Fruit fly (Drosophila melanogaster) whole organism, pupa: ENCODE measurements around the gene Naa40.

ENCODE experiments used
- CG10348 ChIP-seq: fragments of 200-800 bp; sonication (Bioruptor generic); IDR thresholded peaks from 2 replicates; pipeline ENCODE4 v1.3.6; 2022; ENCODE audit warnings: missing biosample characterization, missing genetic modification characterization
- CG12605 ChIP-seq: fragments of 200-800 bp; sonication (Bioruptor generic); IDR thresholded peaks from 2 replicates; pipeline ENCODE4 v1.3.6; 2022; ENCODE audit warnings: missing biosample characterization, missing genetic modification characterization
- CG13204 ChIP-seq: fragments of 200-800 bp; sonication (Bioruptor generic); optimal IDR thresholded peaks from 2 replicates; lab custom pipeline; 2018; ENCODE audit warnings: missing biosample characterization, mild to moderate bottlenecking, missing genetic modification characterization, moderate library complexity
- CG14655 ChIP-seq: fragments of 200-800 bp; sonication (Bioruptor generic); optimal IDR thresholded peaks from 3 replicates; lab custom pipeline; 2017; ENCODE audit warnings: mild to moderate bottlenecking, missing biosample characterization, missing genetic modification reagents, missing genetic modification characterization
- CG15710 ChIP-seq: fragments of 200-800 bp; sonication (Bioruptor generic); optimal IDR thresholded peaks from 2 replicates; lab custom pipeline; 2018; ENCODE audit warnings: missing biosample characterization, mild to moderate bottlenecking, missing genetic modification characterization, moderate library complexity
- CG17806 ChIP-seq: fragments of 200-800 bp; sonication (Bioruptor generic); optimal IDR thresholded peaks from 2 replicates; lab custom pipeline; 2018; ENCODE audit warnings: missing biosample characterization, mild to moderate bottlenecking, missing genetic modification characterization, moderate library complexity
- CG32121 ChIP-seq: fragments of 200-800 bp; sonication (Bioruptor generic); IDR thresholded peaks from 2 replicates; pipeline ENCODE4 v1.3.6; 2022; ENCODE audit warnings: missing biosample characterization, missing genetic modification characterization
- CG34367 ChIP-seq: fragments of 200-800 bp; sonication (Bioruptor generic); optimal IDR thresholded peaks from 2 replicates; lab custom pipeline; 2018; ENCODE audit warnings: missing biosample characterization, mild to moderate bottlenecking, missing genetic modification characterization
- CG4496 ChIP-seq: fragments of 200-800 bp; sonication (Bioruptor generic); IDR thresholded peaks from 3 replicates; pipeline ENCODE4 v1.3.6; 2022; ENCODE audit warnings: missing biosample characterization, missing genetic modification characterization
- CG8159 ChIP-seq: fragments of 200-800 bp; sonication (Bioruptor generic); optimal IDR thresholded peaks from 3 replicates; lab custom pipeline; 2018; ENCODE audit warnings: missing biosample characterization, mild to moderate bottlenecking, missing genetic modification characterization, moderate library complexity
- CG8301 ChIP-seq: fragments of 200-800 bp; sonication (Bioruptor generic); optimal IDR thresholded peaks from 2 replicates; lab custom pipeline; 2018; ENCODE audit warnings: missing biosample characterization, mild to moderate bottlenecking, missing genetic modification characterization
- CG9948 ChIP-seq: fragments of 200-800 bp; sonication (Bioruptor generic); optimal IDR thresholded peaks from 2 replicates; lab custom pipeline; 2018; ENCODE audit warnings: missing biosample characterization, mild to moderate bottlenecking, missing genetic modification characterization, moderate library complexity
- D1 ChIP-seq: fragments of 200-800 bp; sonication (Bioruptor generic); optimal IDR thresholded peaks from 2 replicates; lab custom pipeline; 2018; ENCODE audit warnings: missing biosample characterization, mild to moderate bottlenecking, missing genetic modification characterization, moderate library complexity
- EcR ChIP-seq: fragments of 200-800 bp; sonication (Bioruptor generic); optimal IDR thresholded peaks from 3 replicates; lab custom pipeline; 2019; ENCODE audit warnings: missing biosample characterization, missing genetic modification characterization, mild to moderate bottlenecking, moderate library complexity, missing genetic modification reagents
- Ets98B ChIP-seq: fragments of 200-800 bp; sonication (Bioruptor generic); IDR thresholded peaks from 2 replicates; pipeline ENCODE4 v1.3.6; 2022; ENCODE audit warnings: missing biosample characterization, missing genetic modification characterization
- Pif1A ChIP-seq: fragments of 200-800 bp; sonication (Bioruptor generic); optimal IDR thresholded peaks from 3 replicates; lab custom pipeline; 2016; ENCODE audit warnings: missing biosample characterization, missing genetic modification characterization
- Pif1B ChIP-seq: fragments of 200-800 bp; sonication (Bioruptor generic); optimal IDR thresholded peaks from 3 replicates; lab custom pipeline; 2016; ENCODE audit warnings: missing biosample characterization, missing genetic modification characterization
- Snoo ChIP-seq: fragments of 200-800 bp; sonication (Bioruptor generic); optimal IDR thresholded peaks from 3 replicates; lab custom pipeline; 2017; ENCODE audit warnings: missing biosample characterization, mild to moderate bottlenecking, missing genetic modification characterization, inconsistent platforms
- fd96Ca ChIP-seq: fragments of 200-800 bp; sonication (Bioruptor generic); IDR thresholded peaks from 3 replicates; pipeline ENCODE4 v1.3.6; 2022; ENCODE audit warnings: missing biosample characterization, missing genetic modification characterization
- gl ChIP-seq: fragments of 200-800 bp; sonication (Bioruptor generic); optimal IDR thresholded peaks from 2 replicates; lab custom pipeline; 2018; ENCODE audit warnings: missing biosample characterization, mild to moderate bottlenecking, missing genetic modification characterization
- rn ChIP-seq: fragments of 200-800 bp; sonication (Bioruptor generic); IDR thresholded peaks from 2 replicates; pipeline ENCODE4 v1.3.6; 2022; ENCODE audit warnings: missing biosample characterization, missing genetic modification characterization

Gene Naa40

DNA sequence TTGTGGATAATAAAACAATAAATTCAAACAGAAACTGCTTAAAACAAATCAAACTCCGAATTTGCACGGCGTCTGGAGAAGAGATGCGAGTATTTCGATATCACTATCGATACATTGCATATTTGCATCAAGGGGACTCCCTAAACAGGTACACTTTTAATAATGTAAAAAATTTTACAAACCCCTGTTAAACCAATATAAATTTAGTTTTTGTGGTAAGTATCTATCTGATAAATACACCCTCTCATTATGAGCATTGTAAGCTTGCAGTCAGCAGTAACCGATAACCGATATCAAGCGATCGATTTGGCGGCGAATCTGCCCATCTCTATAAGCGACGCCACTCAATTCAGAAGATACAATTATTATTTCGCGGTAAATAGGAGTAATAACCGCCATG lies 49.4 kb downstream of the Naa40 start, which contains the start of the genes Bub3 and Cap-D2:
TSS of gene Bub3 (minus strand) at position 89 of the 400 bp plus-strand sequence.
TSS of gene Cap-D2 (plus strand) at position 319 of the 400 bp plus-strand sequence.
- TF ChIP-seq gl, result no peak
- TF ChIP-seq CG14655 (GFP tag; lab: Kevin White, UChicago), result no peak
- TF ChIP-seq CG15710, result peak; percentile 55
- peak; percentile 60 for TF ChIP-seq CG17806 (tag; lab: Kevin White, UChicago)
- TF ChIP-seq CG4496 (GFP tag; lab: Robert Waterston, UW), result peak; percentile 64; the same call in 1 of the 3 replicates
- no peak for TF ChIP-seq Pif1A (GFP tag; lab: Kevin White, UChicago)
- TF ChIP-seq CG8159 (tag; lab: Kevin White, UChicago), result peak; percentile 54
- no peak for TF ChIP-seq Pif1B (GFP tag; lab: Kevin White, UChicago)
- no peak for TF ChIP-seq CG8301 (tag; lab: Kevin White, UChicago)
- TF ChIP-seq CG9948 (tag; lab: Kevin White, UChicago), result peak; percentile 47
- peak; percentile 27 for TF ChIP-seq CG34367 (tag; lab: Kevin White, UChicago)
- TF ChIP-seq CG10348 (GFP tag; lab: Robert Waterston, UW), result no peak
- TF ChIP-seq CG32121, result peak; percentile 64
- TF ChIP-seq D1, result no peak
- TF ChIP-seq rn, result no peak
- peak; percentile 72; the same call in 1 of the 2 replicates for TF ChIP-seq Ets98B (GFP tag; lab: Robert Waterston, UW)
- TF ChIP-seq Snoo (tag; lab: Kevin White, UChicago), result no peak
- no peak for TF ChIP-seq EcR
- peak; percentile 60; the same call in 2 of the 3 replicates for TF ChIP-seq fd96Ca (GFP tag; lab: Robert Waterston, UW)
- no peak for TF ChIP-seq CG13204 (GFP tag; lab: Kevin White, UChicago)
- no peak for TF ChIP-seq CG12605 (GFP tag; lab: Robert Waterston, UW)
